Worm (Caenorhabditis elegans) whole organism, L2 larva: Measurements from ENCODE around the gene ptr-16.

ENCODE experiments used
- C34F6.9 ChIP-seq: fragments of 150-350 bp; optimal IDR thresholded peaks from 2 replicates; lab custom pipeline; 2014; ENCODE audit warnings: missing biosample characterization, missing genetic modification characterization
- F13H6.1 ChIP-seq: sonication (generic microtip); optimal IDR thresholded peaks from 2 replicates; lab custom pipeline; 2016; ENCODE audit warnings: missing genetic modification characterization, missing compliant biosample characterization
- ZK546.5 ChIP-seq: sonication (generic microtip); optimal IDR thresholded peaks from 2 replicates; lab custom pipeline; 2017; ENCODE audit warnings: missing biosample characterization, missing genetic modification characterization
- ama-1 ChIP-seq: fragments of 150-350 bp; optimal IDR thresholded peaks from 2 replicates; lab custom pipeline; 2018; ENCODE audit warnings: inconsistent platforms
- blmp-1 ChIP-seq: sonication (generic microtip); optimal IDR thresholded peaks from 2 replicates; lab custom pipeline; 2017; ENCODE audit warnings: missing genetic modification characterization, mild to moderate bottlenecking, missing compliant biosample characterization, antibody characterized with exemption, moderate library complexity; ENCODE audit not compliant: insufficient read depth
- ceh-16 ChIP-seq: fragments of 150-350 bp; optimal IDR thresholded peaks from 2 replicates; lab custom pipeline; 2014; ENCODE audit warnings: missing biosample characterization, missing genetic modification characterization
- ceh-82 ChIP-seq: fragments of 150-350 bp; optimal IDR thresholded peaks from 2 replicates; lab custom pipeline; 2014; ENCODE audit warnings: missing biosample characterization, missing genetic modification characterization
- elt-3 ChIP-seq: sonication (generic microtip); optimal IDR thresholded peaks from 2 replicates; lab custom pipeline; 2017; ENCODE audit warnings: missing biosample characterization, missing genetic modification characterization
- fos-1 ChIP-seq: fragments of 150-350 bp; optimal IDR thresholded peaks from 2 replicates; lab custom pipeline; 2014; ENCODE audit warnings: missing biosample characterization, missing genetic modification characterization
- gmeb-1 ChIP-seq: fragments of 150-350 bp; optimal IDR thresholded peaks from 2 replicates; lab custom pipeline; 2014; ENCODE audit warnings: missing biosample characterization, missing genetic modification characterization
- lin-11 ChIP-seq: fragments of 150-350 bp; sonication (generic microtip); optimal IDR thresholded peaks from 2 replicates; lab custom pipeline; 2014; ENCODE audit warnings: missing biosample characterization, missing genetic modification characterization, inconsistent platforms, mixed read lengths
- lin-13 ChIP-seq: fragments of 150-350 bp; optimal IDR thresholded peaks from 2 replicates; lab custom pipeline; 2014; ENCODE audit warnings: missing biosample characterization, missing genetic modification reagents, missing genetic modification characterization
- lin-39 ChIP-seq: fragments of 150-350 bp; optimal IDR thresholded peaks from 2 replicates; lab custom pipeline; 2014; ENCODE audit warnings: missing biosample characterization, missing genetic modification reagents, missing genetic modification characterization
- lsy-2 ChIP-seq, 2 experiments: fragments of 150-350 bp in 1 of 2; sonication (generic microtip) in 1 of 2; optimal IDR thresholded peaks; 2 replicates each; lab custom pipeline; 2014 to 2017; ENCODE audit warnings: missing biosample characterization in 2 of 2, missing genetic modification characterization in 2 of 2
- mab-5 ChIP-seq: fragments of 150-350 bp; optimal IDR thresholded peaks from 2 replicates; lab custom pipeline; 2014; ENCODE audit warnings: missing biosample characterization, missing genetic modification characterization
- mdl-1 ChIP-seq, 2 experiments: fragments of 150-350 bp in 1 of 2; sonication (generic microtip) in 1 of 2; optimal IDR thresholded peaks; 2 replicates each; lab custom pipeline; 2017; ENCODE audit warnings: missing biosample characterization in 2 of 2, missing genetic modification characterization in 2 of 2
- nhr-11 ChIP-seq: fragments of 150-350 bp; optimal IDR thresholded peaks from 2 replicates; lab custom pipeline; 2014; ENCODE audit warnings: missing biosample characterization, missing genetic modification characterization
- nhr-12 ChIP-seq: fragments of 150-350 bp; optimal IDR thresholded peaks from 2 replicates; lab custom pipeline; 2014; ENCODE audit warnings: missing biosample characterization, missing genetic modification characterization
- nhr-21 ChIP-seq: fragments of 150-350 bp; optimal IDR thresholded peaks from 2 replicates; lab custom pipeline; 2014; ENCODE audit warnings: missing biosample characterization, missing genetic modification characterization
- nhr-23 ChIP-seq: fragments of 150-350 bp; optimal IDR thresholded peaks from 2 replicates; lab custom pipeline; 2014; ENCODE audit warnings: missing biosample characterization, missing genetic modification reagents, missing genetic modification characterization
- sem-4 ChIP-seq: fragments of 150-350 bp; optimal IDR thresholded peaks from 2 replicates; lab custom pipeline; 2014; ENCODE audit warnings: missing biosample characterization, missing genetic modification reagents, missing genetic modification characterization
- skn-1 ChIP-seq: sonication (generic microtip); optimal IDR thresholded peaks from 2 replicates; lab custom pipeline; 2017; ENCODE audit warnings: missing biosample characterization, missing genetic modification characterization
- sma-3 ChIP-seq: sonication (generic microtip); optimal IDR thresholded peaks from 2 replicates; lab custom pipeline; 2016; ENCODE audit warnings: missing genetic modification reagents, missing genetic modification characterization, missing compliant biosample characterization
- sma-9 ChIP-seq, 2 experiments: fragments of 150-350 bp in 1 of 2; sonication (generic microtip) in 1 of 2; optimal IDR thresholded peaks; 2 replicates each; lab custom pipeline; 2014 to 2016; ENCODE audit warnings: missing genetic modification characterization in 2 of 2, mild to moderate bottlenecking in 1 of 2, missing biosample characterization in 1 of 2, missing compliant biosample characterization in 1 of 2, missing genetic modification reagents in 1 of 2, moderate library complexity in 1 of 2
- snpc-4 ChIP-seq: fragments of 150-350 bp; optimal IDR thresholded peaks from 2 replicates; lab custom pipeline; 2014; ENCODE audit warnings: missing biosample characterization, missing genetic modification characterization
- unc-55 ChIP-seq: fragments of 150-350 bp; sonication (generic microtip); optimal IDR thresholded peaks from 3 replicates; lab custom pipeline; 2014; ENCODE audit warnings: missing biosample characterization, missing genetic modification reagents, missing genetic modification characterization
- zag-1 ChIP-seq: fragments of 150-350 bp; optimal IDR thresholded peaks from 2 replicates; lab custom pipeline; 2014; ENCODE audit warnings: missing biosample characterization, missing genetic modification characterization

ptr-16 gene

ce11 chrV:1201717-1202116 is 36.2 kb downstream of the ptr-16 start:
- TF ChIP-seq mab-5 (tag; lab: Kevin White, UChicago) (no peak), nhr-21 (tag; lab: Kevin White, UChicago) (no peak), unc-55 (GFP tag; lab: Kevin White, UChicago) (peak; percentile 52)

DNA sequence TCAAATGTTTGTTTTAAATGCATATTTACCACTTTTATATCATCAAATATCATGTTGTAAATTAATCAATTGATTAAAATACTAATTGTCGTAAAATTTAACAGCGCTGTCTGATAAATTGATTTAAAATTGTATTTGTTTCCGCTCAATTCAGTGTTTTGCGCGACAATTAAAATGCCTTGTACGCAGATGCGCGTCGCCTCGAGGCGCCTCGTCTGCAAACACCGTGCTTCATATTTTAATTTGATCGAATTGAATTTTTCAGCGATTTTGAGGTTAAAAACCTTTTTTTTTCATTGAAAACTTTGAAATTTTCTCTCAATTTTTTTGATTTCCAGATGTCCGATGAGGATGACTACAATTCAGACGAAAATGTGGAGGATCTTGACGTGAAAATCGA is 41.5 kb downstream of the ptr-16 start, which contains the start of gene Y50D4A.5:
Y50D4A.5 (plus strand) TSS at position 337 of the 400 bp plus-strand sequence.
- TF ChIP-seq lsy-2 (tag; optimal IDR thresholded peaks at IDR 0.05; lab: Kevin White, UChicago), result peak in 1 of 2 experiments; percentile 26
- TF ChIP-seq sem-4 (tag; lab: Kevin White, UChicago), result no peak
- no peak for TF ChIP-seq ama-1 (lab: Kevin White, UChicago)
- TF ChIP-seq C34F6.9, result peak; percentile 38
- TF ChIP-seq unc-55 (GFP tag; lab: Kevin White, UChicago), result peak; percentile 2
- TF ChIP-seq F13H6.1 (tag; lab: Kevin White, UChicago), result no peak
- no peak for TF ChIP-seq nhr-23 (tag; lab: Kevin White, UChicago)
- TF ChIP-seq mdl-1 (tag; optimal IDR thresholded peaks at IDR 0.05; lab: Kevin White, UChicago), result no peak
- TF ChIP-seq ceh-82 (tag; lab: Kevin White, UChicago), result no peak
- TF ChIP-seq lin-11 (tag; lab: Kevin White, UChicago), result no peak
- no peak for TF ChIP-seq snpc-4 (tag; lab: Kevin White, UChicago)
- peak; percentile 26 for TF ChIP-seq sma-3
- no peak for TF ChIP-seq ZK546.5 (tag; lab: Kevin White, UChicago)
- TF ChIP-seq blmp-1 (tag; lab: Kevin White, UChicago), result no peak
- no peak for TF ChIP-seq nhr-11
- no peak for TF ChIP-seq fos-1
- TF ChIP-seq zag-1 (tag; lab: Kevin White, UChicago), result no peak
- TF ChIP-seq gmeb-1 (tag; lab: Kevin White, UChicago), result peak; percentile 54
- no peak for TF ChIP-seq lin-39
- TF ChIP-seq skn-1 (tag; lab: Kevin White, UChicago), result no peak

ce11 chrV:1207589-1207988 is 42.1 kb downstream of the ptr-16 start, which contains the start of gene Y50D4A.1:
Gene Y50D4A.1, plus strand, starts transcription at chrV:1207889.
- no peak for TF ChIP-seq lin-11 (tag; lab: Kevin White, UChicago)
- no peak for TF ChIP-seq fos-1
- no peak for TF ChIP-seq mdl-1 (tag; optimal IDR thresholded peaks at IDR 0.05; lab: Kevin White, UChicago)

DNA sequence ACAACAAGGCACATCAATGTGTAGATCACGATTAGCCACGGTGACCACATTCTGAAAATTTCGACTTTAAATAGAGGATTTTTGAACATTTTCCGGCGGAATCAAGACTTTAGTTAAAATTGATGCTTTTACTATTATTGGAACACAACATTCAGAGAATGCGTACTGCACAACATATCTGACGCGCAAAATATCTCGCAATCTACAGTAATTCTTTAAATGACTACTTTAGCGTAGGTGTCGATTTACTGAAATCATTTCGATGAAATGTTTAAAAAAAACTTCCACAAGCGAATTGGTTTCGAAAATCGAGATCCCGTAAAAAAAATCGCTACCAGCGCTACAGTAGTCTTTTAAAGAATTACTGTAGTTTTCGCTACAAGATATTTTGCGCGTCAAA is 55.0 kb downstream of the ptr-16 start, which contains the start of gene Y50D4A.10:
Y50D4A.10 (minus strand) TSS at position 57 of the 400 bp plus-strand sequence.
- no peak for TF ChIP-seq sem-4 (tag; lab: Kevin White, UChicago)
- no peak for TF ChIP-seq lin-13 (GFP tag; lab: Kevin White, UChicago)
- no peak for TF ChIP-seq nhr-12 (tag; lab: Kevin White, UChicago)
- no peak for TF ChIP-seq unc-55 (GFP tag; lab: Kevin White, UChicago)
- no peak for TF ChIP-seq lin-11 (tag; lab: Kevin White, UChicago)
- TF ChIP-seq fos-1, result no peak
- TF ChIP-seq elt-3 (tag; lab: Kevin White, UChicago), result no peak

- TF ChIP-seq skn-1 (tag; lab: Kevin White, UChicago), result no peak
- no peak for TF ChIP-seq nhr-12 (tag; lab: Kevin White, UChicago)
- TF ChIP-seq sma-9 (GFP tag; optimal IDR thresholded peaks at IDR 0.05; lab: Kevin White, UChicago), result no peak
- no peak for TF ChIP-seq sma-9 (tag; optimal IDR thresholded peaks at IDR 0.05; lab: Kevin White, UChicago)
- TF ChIP-seq ceh-16 (tag; lab: Kevin White, UChicago), result no peak
Observed at ce11 chrV:1223559-1223958, 58.0 kb downstream of the ptr-16 start.
